Worm (Caenorhabditis elegans): ENCODE data around the gene C14C10.10.
A peak's percentile ranks its signal among the peaks of the same experiment; 100 is the strongest.

Gene C14C10.10

ce11 chrV:12554172-12555031 lies 44.5 kb downstream of the C14C10.10 start:
- peak; percentile 58 for TF ChIP-seq nhr-25 (tag; optimal IDR thresholded peaks at IDR 0.05)
- peak; percentile 77 for TF ChIP-seq nhr-23 (tag; optimal IDR thresholded peaks at IDR 0.05)
- TF ChIP-seq ztf-11 (tag; optimal IDR thresholded peaks at IDR 0.05) = no peak
- peak; percentile 63 for TF ChIP-seq nhr-43 (tag; optimal IDR thresholded peaks at IDR 0.05; ENCODE audit: poor library complexity, severe bottlenecking)
- TF ChIP-seq elt-3 (tag; optimal IDR thresholded peaks at IDR 0.05) = peak; percentile 52 to 84 (median 84)
- TF ChIP-seq mml-1 (tag; optimal IDR thresholded peaks at IDR 0.05) = no peak
- TF ChIP-seq R02D3.7 (tag; optimal IDR thresholded peaks at IDR 0.05) = peak; percentile 34
- TF ChIP-seq pqm-1 (tag; optimal IDR thresholded peaks at IDR 0.05) = no peak
- no peak for TF ChIP-seq sea-2 (GFP tag; optimal IDR thresholded peaks at IDR 0.05)
- no peak for TF ChIP-seq fkh-10 (GFP tag; optimal IDR thresholded peaks at IDR 0.05)
- peak; percentile 4 for TF ChIP-seq ama-1 (optimal IDR thresholded peaks at IDR 0.05)
- no peak for TF ChIP-seq lin-15B (tag; optimal IDR thresholded peaks at IDR 0.05)
- peak; percentile 42 for TF ChIP-seq ceh-28 (tag; optimal IDR thresholded peaks at IDR 0.05)
- no peak for TF ChIP-seq snpc-4 (tag; optimal IDR thresholded peaks at IDR 0.05)
- peak; percentile 37 for TF ChIP-seq tbx-2 (tag; optimal IDR thresholded peaks at IDR 0.05)

ce11 chrV:12553286-12553725 lies 45.6 kb downstream of the C14C10.10 start:
- TF ChIP-seq nhr-43 (tag; optimal IDR thresholded peaks at IDR 0.05; ENCODE audit: poor library complexity, severe bottlenecking) (peak; percentile 81), nhr-25 (tag; optimal IDR thresholded peaks at IDR 0.05) (peak; percentile 13), elt-3 (tag; optimal IDR thresholded peaks at IDR 0.05) (peak; percentile 97 to 99 (median 99)), nhr-23 (tag; optimal IDR thresholded peaks at IDR 0.05) (peak; percentile 89), mml-1 (tag; optimal IDR thresholded peaks at IDR 0.05) (peak; percentile 13), ceh-28 (tag; optimal IDR thresholded peaks at IDR 0.05) (peak; percentile 11), nhr-67 (tag; optimal IDR thresholded peaks at IDR 0.05) (no peak), aly-2 (tag; optimal IDR thresholded peaks at IDR 0.05) (no peak), tbx-2 (tag; optimal IDR thresholded peaks at IDR 0.05) (peak; percentile 26)

- TF ChIP-seq ceh-9 (tag; optimal IDR thresholded peaks at IDR 0.05) (no peak), nhr-25 (tag; optimal IDR thresholded peaks at IDR 0.05) (peak; percentile 2), nhr-43 (tag; optimal IDR thresholded peaks at IDR 0.05; ENCODE audit: poor library complexity, severe bottlenecking) (no peak), nhr-28 (tag; optimal IDR thresholded peaks at IDR 0.05) (no peak), aly-2 (tag; optimal IDR thresholded peaks at IDR 0.05) (no peak), ama-1 (optimal IDR thresholded peaks at IDR 0.05) (peak; percentile 90), fkh-2 (tag; optimal IDR thresholded peaks at IDR 0.05) (no peak), lin-39 (tag; optimal IDR thresholded peaks at IDR 0.05) (peak; percentile 41), R02D3.7 (tag; optimal IDR thresholded peaks at IDR 0.05) (no peak), daf-12 (tag; optimal IDR thresholded peaks at IDR 0.05) (no peak), nhr-12 (tag; optimal IDR thresholded peaks at IDR 0.05) (no peak)
Observed at ce11 chrV:12552671-12553212, 46.2 kb downstream of the C14C10.10 start, which contains the start of gene F45D3.4. TSS of gene F45D3.4 (minus strand) at chrV:12553191.

ce11 chrV:12551638-12552478 lies 47.1 kb downstream of the C14C10.10 start:
- TF ChIP-seq ceh-28 (tag; optimal IDR thresholded peaks at IDR 0.05) (no peak), nhr-25 (tag; optimal IDR thresholded peaks at IDR 0.05) (peak; percentile 43), egl-5 (tag; optimal IDR thresholded peaks at IDR 0.05) (no peak), sea-2 (GFP tag; optimal IDR thresholded peaks at IDR 0.05) (no peak), mml-1 (tag; optimal IDR thresholded peaks at IDR 0.05) (no peak), elt-1 (tag; optimal IDR thresholded peaks at IDR 0.05) (no peak), daf-12 (tag; optimal IDR thresholded peaks at IDR 0.05) (no peak), nhr-76 (tag; optimal IDR thresholded peaks at IDR 0.05) (peak; percentile 58), zag-1 (tag; optimal IDR thresholded peaks at IDR 0.05) (no peak), nfya-1 (tag; optimal IDR thresholded peaks at IDR 0.05; ENCODE audit: insufficient read depth) (peak; percentile 8), hmg-11 (tag; optimal IDR thresholded peaks at IDR 0.05) (no peak), ztf-11 (tag; optimal IDR thresholded peaks at IDR 0.05) (no peak), fkh-2 (tag; optimal IDR thresholded peaks at IDR 0.05) (no peak), pqm-1 (tag; optimal IDR thresholded peaks at IDR 0.05) (no peak), lin-39 (tag; optimal IDR thresholded peaks at IDR 0.05) (no peak), ama-1 (optimal IDR thresholded peaks at IDR 0.05) (peak; percentile 80), tbx-2 (tag; optimal IDR thresholded peaks at IDR 0.05) (peak; percentile 3), unc-62 (GFP tag; optimal IDR thresholded peaks at IDR 0.05) (peak; percentile 10), snpc-4 (tag; optimal IDR thresholded peaks at IDR 0.05) (no peak), elt-3 (tag; optimal IDR thresholded peaks at IDR 0.05) (peak in 1 of 3 experiments; percentile 62), ceh-9 (tag; optimal IDR thresholded peaks at IDR 0.05) (no peak), nhr-43 (tag; optimal IDR thresholded peaks at IDR 0.05; ENCODE audit: poor library complexity, severe bottlenecking) (peak; percentile 66), egl-27 (tag; optimal IDR thresholded peaks at IDR 0.05) (no peak), fkh-10 (GFP tag; optimal IDR thresholded peaks at IDR 0.05) (no peak), nhr-28 (tag; optimal IDR thresholded peaks at IDR 0.05) (peak; percentile 80), R02D3.7 (tag; optimal IDR thresholded peaks at IDR 0.05) (no peak), nhr-67 (tag; optimal IDR thresholded peaks at IDR 0.05) (no peak)

All from whole organism, L3 larva.